Fruit fly (Drosophila melanogaster) whole organism, larva: Measurements from ENCODE around the gene CG6271.

Experiments used
- noc ChIP-seq: fragments of 200-800 bp; sonication (Bioruptor generic); optimal IDR thresholded peaks from 3 replicates; lab custom pipeline; 2019; ENCODE audit warnings: missing biosample characterization, mild to moderate bottlenecking, missing genetic modification characterization, moderate library complexity

Gene CG6271

DNA sequence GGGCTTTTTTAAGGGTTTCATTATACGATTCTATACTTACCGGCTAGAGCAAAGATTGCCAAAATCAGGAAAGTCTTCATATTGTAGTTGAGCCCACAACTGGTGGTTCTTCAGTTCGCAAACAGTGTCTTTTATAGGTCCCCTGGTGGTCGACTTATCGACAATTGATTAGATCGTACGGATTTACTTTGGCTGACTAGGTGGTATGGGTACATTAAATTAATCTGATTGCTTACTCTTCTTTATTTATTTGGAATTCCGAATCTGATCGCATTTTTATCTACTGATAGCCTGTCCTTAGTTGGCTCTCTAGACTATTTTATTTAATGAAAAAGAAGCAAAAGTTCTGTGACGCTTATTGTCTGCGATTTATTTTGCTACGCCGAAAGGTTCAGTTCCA lies at the start of gene CG6271:
Gene CG6271, minus strand, starts transcription at position 101 of the 400 bp plus-strand sequence.
- no peak for TF ChIP-seq noc (tag; lab: Kevin White, UChicago)

DNA sequence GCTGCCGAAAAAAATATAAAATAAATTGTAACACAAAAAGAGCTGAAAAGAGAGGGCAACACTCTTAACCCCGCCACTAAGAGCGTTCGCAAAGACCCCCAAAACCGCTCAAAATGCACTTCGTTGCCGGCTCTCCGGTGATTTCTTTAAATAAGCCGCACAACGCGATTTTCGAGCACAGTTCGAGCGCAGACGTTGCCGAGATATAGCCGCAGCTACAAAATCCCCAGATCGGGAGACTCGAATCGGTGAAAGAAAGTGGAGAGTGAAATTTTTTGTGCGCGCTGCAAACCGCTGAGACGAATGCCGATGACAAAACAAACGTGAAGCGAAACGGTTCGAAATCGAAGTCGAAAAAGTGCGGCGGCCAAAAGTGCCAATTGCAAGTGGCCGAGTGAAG lies 49.8 kb upstream of the CG6271 start, which contains the start of gene CG14257:
Gene CG14257, plus strand, starts transcription at position 177 of the 400 bp plus-strand sequence.
- TF ChIP-seq noc (tag; lab: Kevin White, UChicago), result no peak

DNA sequence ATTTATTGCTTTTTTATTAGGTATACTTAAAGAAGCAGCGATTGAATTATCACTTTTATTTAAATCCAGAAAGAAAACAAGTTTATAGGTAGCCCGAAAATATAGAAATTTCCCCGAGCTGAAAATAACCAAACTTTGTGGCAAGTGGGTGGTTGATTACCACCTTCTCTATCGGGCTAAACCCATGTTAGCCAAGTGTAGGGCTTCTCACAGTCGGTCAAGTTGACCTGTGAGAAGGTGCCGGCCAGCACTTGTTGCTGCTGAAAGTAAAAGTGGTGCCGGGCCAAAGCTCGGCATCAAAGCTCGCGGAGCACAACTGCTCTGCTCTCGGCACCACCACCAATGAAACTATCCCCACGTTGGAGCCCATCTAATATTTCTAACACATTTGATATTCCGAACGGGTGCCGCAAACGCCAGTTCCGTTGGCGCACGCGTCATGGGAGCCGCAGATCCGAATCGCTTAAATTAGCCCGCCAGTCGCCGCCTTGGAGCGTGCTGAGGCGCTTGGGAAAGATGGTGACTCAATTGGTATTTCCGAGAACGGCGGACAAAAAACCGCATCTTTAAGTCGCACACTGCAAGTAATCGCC lies 45.1 kb upstream of the CG6271 start:
- TF ChIP-seq noc (tag; lab: Kevin White, UChicago), result no peak

DNA sequence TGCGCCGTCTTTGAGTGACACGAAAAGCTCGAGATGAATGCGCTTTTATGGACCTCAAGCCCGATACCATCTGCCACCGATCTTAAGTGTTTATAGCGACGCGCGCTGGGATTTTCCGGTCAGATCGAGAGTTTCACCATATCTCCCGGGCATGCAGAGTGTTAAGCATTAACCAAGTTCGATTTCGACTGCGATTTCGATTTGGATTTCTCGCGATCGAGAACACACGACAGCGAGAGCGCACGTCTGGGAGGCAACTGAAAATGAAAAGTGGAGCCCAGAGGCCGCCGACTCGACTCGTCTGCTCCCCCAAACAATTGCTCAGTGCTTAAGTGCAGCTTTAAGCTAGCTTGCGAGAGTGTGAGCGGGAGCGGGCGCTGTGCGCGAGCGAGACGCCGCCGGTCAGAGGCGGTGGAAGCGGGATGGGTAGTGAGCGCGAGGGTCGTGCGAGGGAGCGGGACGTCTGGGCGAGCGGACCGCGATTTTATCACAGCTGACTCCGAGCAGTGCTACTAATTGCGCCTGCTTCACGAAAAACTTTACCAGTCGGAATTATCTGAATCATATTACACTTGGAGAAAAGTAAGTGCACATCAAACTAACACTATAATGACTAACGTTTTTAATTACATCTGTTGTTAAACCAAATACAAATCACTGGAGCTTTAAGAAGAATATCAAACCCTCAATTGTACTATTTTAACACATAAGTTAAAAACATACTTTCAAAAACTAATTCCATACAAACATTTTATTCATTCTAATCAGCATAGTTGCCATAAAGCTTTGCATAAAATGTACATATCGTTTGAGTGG lies 44.1 kb upstream of the CG6271 start, which contains the start of gene spz:
Gene spz, minus strand, starts transcription at position 261 of the 816 bp plus-strand sequence.
- TF ChIP-seq noc (tag; lab: Kevin White, UChicago), result no peak

DNA sequence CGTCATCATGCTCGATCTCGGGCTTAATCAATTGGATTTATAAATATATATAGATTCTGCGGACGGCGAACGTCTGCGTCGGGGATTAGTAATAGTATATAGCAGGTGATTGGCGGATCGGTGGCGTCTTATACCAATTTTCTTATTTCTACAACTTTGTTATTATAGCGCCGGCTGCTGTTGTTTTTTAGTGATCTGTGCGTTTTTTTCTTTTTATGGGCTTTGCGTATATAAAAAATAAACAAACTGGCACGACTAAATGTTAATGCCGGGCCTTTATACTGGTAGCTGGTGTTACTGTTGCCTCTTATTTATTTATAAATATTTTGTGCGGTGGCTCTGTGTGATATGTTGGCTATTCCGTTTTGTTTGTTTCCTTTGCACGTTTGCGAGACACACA lies 43.3 kb upstream of the CG6271 start:
- TF ChIP-seq noc (tag; lab: Kevin White, UChicago), result no peak

DNA sequence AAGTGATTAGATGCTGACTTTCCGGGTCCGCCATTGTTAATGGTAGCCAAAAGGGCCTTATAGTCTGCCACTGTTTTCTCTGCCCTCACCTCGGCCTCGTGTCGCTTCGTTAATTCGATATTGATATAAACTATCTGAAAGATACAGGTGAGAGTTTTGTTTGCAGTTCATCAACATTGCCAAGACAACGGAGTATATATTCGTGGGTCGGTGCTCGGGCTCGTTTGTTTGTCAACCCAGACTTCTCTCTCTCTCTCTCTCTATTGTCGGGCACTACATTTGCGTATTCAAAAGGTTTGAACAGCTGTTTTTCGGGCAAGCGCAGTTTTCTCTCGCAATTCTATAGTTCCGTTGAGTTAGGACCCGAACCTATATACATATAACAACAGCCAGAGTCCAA lies 41.5 kb upstream of the CG6271 start:
- no peak for TF ChIP-seq noc (tag; lab: Kevin White, UChicago)

DNA sequence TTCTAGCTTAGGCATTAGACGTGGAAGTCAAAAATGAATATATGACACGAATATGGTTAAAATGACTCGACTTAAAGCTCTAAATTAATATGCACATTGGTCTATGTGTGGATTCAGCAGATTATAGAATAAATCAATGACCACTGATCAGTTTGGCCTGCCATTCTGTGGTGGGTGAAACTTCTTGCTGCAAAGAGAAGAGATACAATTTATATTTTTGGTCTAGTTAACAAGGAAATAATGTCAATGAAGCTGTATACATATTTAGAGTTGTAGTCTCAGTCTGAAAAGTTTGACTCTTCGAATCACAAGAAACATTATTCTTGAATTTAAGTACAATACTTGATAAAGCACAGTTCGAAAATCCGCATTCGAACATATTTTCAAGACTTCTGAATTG lies 39.2 kb upstream of the CG6271 start, which contains the start of gene CG43935:
Gene CG43935, plus strand, starts transcription at position 301 of the 400 bp plus-strand sequence.
- no peak for TF ChIP-seq noc (tag; lab: Kevin White, UChicago)

DNA sequence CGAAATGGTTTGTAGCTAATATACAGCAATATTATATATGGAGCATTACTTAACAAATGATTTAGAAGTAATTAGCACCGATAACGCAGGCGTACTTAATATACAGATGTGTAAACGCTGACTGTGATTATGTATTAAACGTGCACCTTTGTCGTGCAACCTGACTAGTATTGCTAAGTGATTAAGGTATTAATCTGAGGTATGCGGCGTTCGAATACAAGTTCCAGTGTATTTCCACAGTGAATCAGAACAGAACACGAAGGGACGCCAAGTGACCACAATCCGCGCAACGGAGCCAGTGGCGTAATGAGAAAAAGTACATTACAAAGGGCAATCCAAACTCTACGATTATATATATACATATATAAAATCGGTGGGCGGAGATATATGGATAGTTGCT lies 38.2 kb upstream of the CG6271 start, which contains the start of gene Nep5:
Gene Nep5, minus strand, starts transcription at position 101 of the 400 bp plus-strand sequence.
- no peak for TF ChIP-seq noc (tag; lab: Kevin White, UChicago)

DNA sequence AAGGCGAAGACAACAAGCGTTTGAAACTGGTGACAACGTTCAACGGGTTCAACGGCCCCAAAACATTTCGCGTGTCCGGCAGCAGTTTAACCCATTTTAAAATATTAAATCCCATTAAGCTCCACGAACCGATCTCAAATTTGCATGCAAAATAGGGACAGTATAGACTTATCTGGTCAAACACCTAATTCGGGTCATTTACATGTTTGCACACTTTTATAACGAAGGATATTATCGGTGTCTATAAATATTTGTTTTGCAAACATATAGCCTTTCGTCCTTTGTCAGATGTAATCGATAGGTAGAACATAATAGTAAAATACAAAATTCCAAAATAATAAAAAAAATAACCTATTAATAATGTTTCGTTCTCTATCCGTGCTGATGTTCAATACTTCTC lies 36.0 kb upstream of the CG6271 start, which contains the start of gene CG34292:
Gene CG34292, plus strand, starts transcription at position 301 of the 400 bp plus-strand sequence.
- TF ChIP-seq noc (tag; lab: Kevin White, UChicago), result no peak

DNA sequence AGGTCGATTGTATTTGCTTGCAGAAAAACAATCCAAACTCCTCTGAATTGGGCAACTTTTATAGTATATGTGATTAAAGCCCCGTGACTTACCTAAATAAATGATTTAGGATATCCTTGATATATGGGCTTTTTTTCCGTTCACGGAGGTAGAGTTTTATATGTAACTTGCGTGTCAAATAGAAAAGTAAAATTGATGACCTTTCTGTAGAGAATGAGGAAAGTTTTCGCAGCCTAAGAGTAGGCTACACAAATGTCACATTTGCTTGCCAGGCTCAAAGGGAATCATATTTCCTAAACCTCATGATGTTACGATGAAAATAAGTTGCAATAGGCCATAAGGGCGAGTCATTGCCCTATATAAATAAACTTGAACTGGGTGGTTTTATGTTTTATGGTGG lies 30.2 kb upstream of the CG6271 start:
- TF ChIP-seq noc (tag; lab: Kevin White, UChicago), result no peak

DNA sequence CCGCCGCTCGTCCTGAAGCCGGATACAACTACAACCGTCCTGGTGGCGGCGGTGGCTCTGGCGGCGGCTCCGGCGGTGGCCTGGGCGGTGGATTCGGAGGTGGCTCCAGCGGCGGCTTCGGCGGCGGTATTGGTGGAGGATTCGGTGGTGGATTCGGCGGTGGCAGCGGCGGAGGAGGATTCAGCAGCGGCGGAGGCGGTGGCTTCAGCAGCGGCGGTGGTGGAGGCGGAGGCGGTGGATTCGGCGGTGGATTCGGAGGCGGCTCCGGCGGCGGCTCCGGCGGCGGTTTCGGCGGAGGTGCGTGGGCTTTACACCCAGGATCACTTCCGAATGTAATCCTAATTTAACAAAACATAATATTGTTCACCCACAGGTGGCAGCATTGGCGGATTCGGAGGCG lies 23.6 kb upstream of the CG6271 start:
- TF ChIP-seq noc (tag; lab: Kevin White, UChicago), result no peak

DNA sequence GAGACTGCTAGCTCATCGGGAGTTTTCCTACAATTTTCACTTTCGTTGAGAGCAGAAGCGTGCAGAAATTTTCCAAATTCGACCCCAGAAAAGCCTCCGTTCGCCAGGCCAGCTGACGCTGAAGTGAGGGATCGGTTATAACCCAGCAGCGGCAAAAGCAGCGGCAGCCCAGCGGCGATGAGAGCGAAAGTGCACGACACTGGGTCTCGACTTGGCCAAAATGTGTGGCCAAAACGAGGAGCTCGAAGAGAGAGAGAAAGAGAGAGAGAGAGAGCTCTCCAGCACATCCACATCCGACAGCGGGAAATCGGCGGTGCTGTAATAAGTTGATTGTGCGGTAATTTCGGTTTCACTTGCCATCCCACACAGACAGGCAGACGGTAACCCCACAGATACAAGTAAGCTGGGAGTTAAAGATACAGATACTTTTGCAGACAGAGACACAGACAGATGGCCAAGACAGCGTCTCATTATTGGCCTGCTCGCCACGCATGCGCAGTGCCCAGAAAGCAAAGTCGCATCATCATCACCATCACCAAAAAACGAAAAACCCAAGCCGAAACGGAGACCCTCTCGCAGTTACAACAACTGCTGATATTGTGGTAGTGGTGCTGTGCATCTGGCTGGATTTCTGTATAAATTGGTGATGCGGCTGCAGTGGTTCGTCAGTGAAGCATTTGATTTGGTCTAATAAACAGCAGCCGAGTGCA lies 22.8 kb upstream of the CG6271 start, which contains the start of gene TwdlT:
Gene TwdlT, plus strand, starts transcription at position 660 of the 710 bp plus-strand sequence.
- TF ChIP-seq noc (tag; lab: Kevin White, UChicago), result no peak

DNA sequence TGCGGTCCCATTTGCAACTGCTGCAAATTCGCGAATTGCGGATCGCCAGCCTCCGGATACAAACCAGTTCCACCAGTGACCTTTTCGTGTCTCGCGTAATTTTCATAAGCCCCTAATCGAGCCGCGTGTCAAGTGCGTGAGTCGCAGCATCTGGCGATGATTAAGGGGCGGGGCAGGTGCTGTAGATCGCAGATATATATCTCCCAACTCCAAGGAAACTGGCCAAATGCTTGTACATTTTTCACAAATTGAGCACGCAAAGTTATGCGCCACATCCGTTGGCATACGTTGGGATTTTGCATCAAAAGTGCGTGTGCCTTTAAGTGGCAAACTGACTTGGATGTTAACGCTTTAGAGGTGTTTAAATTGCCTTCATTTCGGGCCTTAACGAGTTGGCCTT lies 14.1 kb upstream of the CG6271 start:
- no peak for TF ChIP-seq noc (tag; lab: Kevin White, UChicago)

DNA sequence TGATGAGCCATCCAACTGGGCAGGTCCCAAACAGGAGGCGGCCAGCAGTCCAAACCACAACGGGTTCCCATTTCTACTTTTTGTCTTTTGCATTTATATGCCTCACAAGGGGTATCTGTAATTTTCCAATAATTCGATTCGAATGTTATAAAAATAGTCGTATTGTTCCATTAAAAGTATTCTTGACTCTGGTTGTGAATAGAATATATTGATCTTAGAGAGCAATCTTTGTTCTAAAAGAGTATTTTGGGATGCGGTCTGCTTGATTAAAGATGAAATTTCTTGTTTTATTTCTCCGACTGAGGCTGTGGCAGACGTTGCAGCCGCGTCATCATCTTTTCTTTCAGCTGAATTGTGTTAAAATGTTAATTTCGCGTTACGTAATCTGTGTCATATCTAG lies 8.0 kb upstream of the CG6271 start:
- no peak for TF ChIP-seq noc (tag; lab: Kevin White, UChicago)

DNA sequence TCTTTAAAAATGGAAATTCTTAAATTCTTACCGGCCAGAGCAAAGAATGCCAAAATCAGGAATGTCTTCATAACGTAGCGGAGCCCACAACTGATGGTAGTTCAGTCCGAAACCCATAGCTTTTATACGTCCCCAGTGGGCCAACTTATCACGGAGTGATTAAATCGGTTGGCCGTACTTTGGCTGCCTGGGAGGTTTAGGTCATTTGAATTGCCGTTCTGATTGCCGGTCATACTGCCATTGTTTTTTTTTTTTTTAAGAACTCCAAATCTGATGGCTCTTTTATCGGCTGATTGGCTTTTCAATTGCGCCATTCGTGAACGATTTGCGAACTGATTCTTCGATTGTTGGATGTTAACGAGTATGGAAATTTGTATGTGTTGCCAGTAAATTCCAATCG lies 2.8 kb downstream of the CG6271 start, which contains the start of gene CG6277:
Gene CG6277, minus strand, starts transcription at position 101 of the 400 bp plus-strand sequence.
- TF ChIP-seq noc (tag; lab: Kevin White, UChicago), result no peak

DNA sequence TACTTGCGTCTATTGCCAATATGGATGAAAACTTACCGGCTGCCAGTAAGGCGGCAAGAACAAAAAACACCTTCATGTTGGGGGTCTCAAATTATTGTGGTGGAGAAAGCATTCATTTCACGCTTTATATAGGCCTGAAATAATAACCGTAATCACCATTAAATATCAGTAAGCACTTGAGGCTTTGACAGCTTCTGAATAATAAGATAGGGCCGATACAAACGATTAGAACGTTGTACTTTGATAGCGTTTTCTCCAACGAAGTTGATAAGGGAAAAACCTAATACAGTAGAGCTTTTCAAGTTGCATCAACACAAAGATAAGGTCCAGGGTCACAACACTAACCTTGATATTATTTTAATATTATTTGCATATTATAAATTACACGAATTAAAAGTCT lies 4.6 kb downstream of the CG6271 start, which contains the start of gene CG6283:
Gene CG6283, minus strand, starts transcription at position 101 of the 400 bp plus-strand sequence.
- TF ChIP-seq noc (tag; lab: Kevin White, UChicago), result no peak
